Worm (Caenorhabditis elegans): Measurements from ENCODE around the gene T28C12.15.

ce11 chrV:6365597-6365996 is 44.0 kb upstream of the T28C12.15 start, which contains the start of gene cest-33:
- TF ChIP-seq snpc-4 (tag; optimal IDR thresholded peaks at IDR 0.05), result no peak
- no peak for TF ChIP-seq fkh-10 (GFP tag; optimal IDR thresholded peaks at IDR 0.05)
- no peak for TF ChIP-seq lir-3 (tag; optimal IDR thresholded peaks at IDR 0.05; ENCODE audit: poor library complexity)
- no peak for TF ChIP-seq fkh-8 (tag; optimal IDR thresholded peaks at IDR 0.05)
- no peak for TF ChIP-seq lsy-2 (tag; optimal IDR thresholded peaks at IDR 0.05)
- TF ChIP-seq nhr-237 (tag; optimal IDR thresholded peaks at IDR 0.05), result no peak
